Worm (Caenorhabditis elegans) whole organism, L3 larva: ENCODE measurements around the gene T23B5.6.
A peak's percentile ranks its signal among the peaks of the same experiment; 100 is the strongest.
"Not testable (repeated sequence)": the region's sequence is repeated elsewhere in the genome, so short reads cannot be mapped to it uniquely, and the experiment has no call there.

Experiments used
- R02D3.7 ChIP-seq: fragments of 150-350 bp; optimal IDR thresholded peaks from 2 replicates; lab custom pipeline; 2014; ENCODE audit warnings: missing biosample characterization, missing genetic modification characterization
- aly-2 ChIP-seq: fragments of 150-350 bp; optimal IDR thresholded peaks from 2 replicates; lab custom pipeline; 2014; ENCODE audit warnings: missing biosample characterization, missing genetic modification characterization
- ceh-28 ChIP-seq: fragments of 150-350 bp; optimal IDR thresholded peaks from 2 replicates; lab custom pipeline; 2014; ENCODE audit warnings: missing biosample characterization, missing genetic modification reagents, missing genetic modification characterization
- ceh-82 ChIP-seq: fragments of 150-350 bp; optimal IDR thresholded peaks from 2 replicates; lab custom pipeline; 2014; ENCODE audit warnings: missing biosample characterization, missing genetic modification characterization
- ceh-9 ChIP-seq: sonication (generic microtip); optimal IDR thresholded peaks from 2 replicates; lab custom pipeline; 2018; ENCODE audit warnings: missing biosample characterization, missing genetic modification characterization
- daf-12 ChIP-seq: fragments of 150-350 bp; optimal IDR thresholded peaks from 2 replicates; lab custom pipeline; 2014; ENCODE audit warnings: missing biosample characterization, missing genetic modification reagents, missing genetic modification characterization
- egl-5 ChIP-seq: fragments of 150-350 bp; optimal IDR thresholded peaks from 2 replicates; lab custom pipeline; 2017; ENCODE audit warnings: missing biosample characterization, missing genetic modification reagents, missing genetic modification characterization, inconsistent platforms
- elt-2 ChIP-seq: sonication (generic microtip); optimal IDR thresholded peaks from 2 replicates; lab custom pipeline; 2016; ENCODE audit warnings: missing genetic modification reagents, mild to moderate bottlenecking, missing genetic modification characterization, missing compliant biosample characterization
- fkh-10 ChIP-seq: sonication (generic microtip); optimal IDR thresholded peaks from 2 replicates; lab custom pipeline; 2017; ENCODE audit warnings: missing biosample characterization, missing genetic modification reagents, missing genetic modification characterization
- fos-1 ChIP-seq: fragments of 150-350 bp; optimal IDR thresholded peaks from 2 replicates; lab custom pipeline; 2014; ENCODE audit warnings: missing biosample characterization, missing genetic modification characterization
- hmg-11 ChIP-seq: sonication (generic microtip); optimal IDR thresholded peaks from 2 replicates; lab custom pipeline; 2016; ENCODE audit warnings: missing genetic modification characterization, missing compliant biosample characterization
- jun-1 ChIP-seq: fragments of 150-350 bp; optimal IDR thresholded peaks from 2 replicates; lab custom pipeline; 2014; ENCODE audit warnings: missing biosample characterization, missing genetic modification reagents, missing genetic modification characterization
- lin-15B ChIP-seq: fragments of 150-350 bp; optimal IDR thresholded peaks from 2 replicates; lab custom pipeline; 2014; ENCODE audit warnings: missing biosample characterization, missing genetic modification characterization
- lin-39 ChIP-seq: fragments of 150-350 bp; optimal IDR thresholded peaks from 2 replicates; lab custom pipeline; 2018; ENCODE audit warnings: missing biosample characterization, missing genetic modification reagents, missing genetic modification characterization
- nfya-1 ChIP-seq: sonication (generic microtip); optimal IDR thresholded peaks from 2 replicates; lab custom pipeline; 2017; ENCODE audit warnings: missing genetic modification characterization, mild to moderate bottlenecking, missing compliant biosample characterization, antibody characterized with exemption, moderate library complexity; ENCODE audit not compliant: insufficient read depth
- nhr-23 ChIP-seq: fragments of 150-350 bp; optimal IDR thresholded peaks from 2 replicates; lab custom pipeline; 2014; ENCODE audit warnings: missing biosample characterization, missing genetic modification reagents, missing genetic modification characterization
- nhr-25 ChIP-seq: sonication (generic microtip); optimal IDR thresholded peaks from 2 replicates; lab custom pipeline; 2017; ENCODE audit warnings: missing biosample characterization, missing genetic modification characterization
- nhr-28 ChIP-seq: fragments of 150-350 bp; optimal IDR thresholded peaks from 2 replicates; lab custom pipeline; 2014; ENCODE audit warnings: missing biosample characterization, missing genetic modification characterization
- nhr-77 ChIP-seq: fragments of 150-350 bp; optimal IDR thresholded peaks from 2 replicates; lab custom pipeline; 2014; ENCODE audit warnings: missing biosample characterization, missing genetic modification characterization
- pha-4 ChIP-seq: fragments of 150-350 bp; optimal IDR thresholded peaks from 2 replicates; lab custom pipeline; 2014; ENCODE audit warnings: missing biosample characterization, missing genetic modification reagents, missing genetic modification characterization
- pqm-1 ChIP-seq: fragments of 150-350 bp; optimal IDR thresholded peaks from 2 replicates; lab custom pipeline; 2017; ENCODE audit warnings: missing biosample characterization, missing genetic modification characterization, inconsistent platforms
- skn-1 ChIP-seq: fragments of 150-350 bp; optimal IDR thresholded peaks from 2 replicates; lab custom pipeline; 2014; ENCODE audit warnings: missing biosample characterization, missing genetic modification characterization
- snpc-4 ChIP-seq: fragments of 150-350 bp; optimal IDR thresholded peaks from 2 replicates; lab custom pipeline; 2014; ENCODE audit warnings: missing biosample characterization, missing genetic modification characterization
- zag-1 ChIP-seq: fragments of 150-350 bp; optimal IDR thresholded peaks from 2 replicates; lab custom pipeline; 2014; ENCODE audit warnings: missing biosample characterization, missing genetic modification characterization
- ztf-11 ChIP-seq: fragments of 150-350 bp; optimal IDR thresholded peaks from 2 replicates; lab custom pipeline; 2014; ENCODE audit warnings: missing biosample characterization, missing genetic modification characterization
- ztf-4 ChIP-seq: fragments of 150-350 bp; optimal IDR thresholded peaks from 2 replicates; lab custom pipeline; 2014; ENCODE audit warnings: missing biosample characterization, missing genetic modification characterization

Gene T23B5.6

DNA sequence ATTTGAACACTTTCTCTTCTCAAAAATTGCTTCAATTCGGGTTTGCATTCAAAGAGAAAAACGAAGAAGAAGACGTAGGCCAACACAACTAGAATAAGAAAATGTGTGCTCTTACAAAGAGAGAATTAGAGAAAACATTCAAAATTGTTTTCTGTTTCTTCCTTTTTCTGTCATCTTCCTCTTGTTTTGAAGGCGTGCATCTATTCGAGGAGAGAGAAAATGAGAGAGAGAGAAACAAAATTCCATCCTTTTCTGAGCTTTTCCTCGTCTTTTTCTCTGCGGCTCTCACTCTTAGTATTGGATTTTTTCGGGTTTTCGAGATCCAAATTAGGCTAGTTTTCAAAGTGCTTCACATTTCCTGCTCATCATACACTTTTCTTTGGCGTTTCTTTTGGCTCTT, 25.5 kb downstream of the T23B5.6 start:
- TF ChIP-seq lin-39 (tag; lab: Kevin White, UChicago) = peak; percentile 1
- TF ChIP-seq fos-1 (tag; lab: Kevin White, UChicago) = no peak
- TF ChIP-seq pqm-1 = no peak
- TF ChIP-seq nfya-1 (tag; lab: Kevin White, UChicago) = peak; percentile 73
- TF ChIP-seq fkh-10 (GFP tag; lab: Kevin White, UChicago) = peak; percentile 92
- peak; percentile 10 for TF ChIP-seq snpc-4 (tag; lab: Kevin White, UChicago)
- TF ChIP-seq ztf-4 (tag; lab: Kevin White, UChicago) = no peak
- TF ChIP-seq hmg-11 (tag; lab: Kevin White, UChicago) = peak; percentile 41
- TF ChIP-seq lin-15B (tag; lab: Kevin White, UChicago) = peak; percentile 62
- TF ChIP-seq R02D3.7 (tag; lab: Kevin White, UChicago) = no peak
- TF ChIP-seq ceh-9 (tag; lab: Kevin White, UChicago) = no peak
- no peak for TF ChIP-seq ceh-28

DNA sequence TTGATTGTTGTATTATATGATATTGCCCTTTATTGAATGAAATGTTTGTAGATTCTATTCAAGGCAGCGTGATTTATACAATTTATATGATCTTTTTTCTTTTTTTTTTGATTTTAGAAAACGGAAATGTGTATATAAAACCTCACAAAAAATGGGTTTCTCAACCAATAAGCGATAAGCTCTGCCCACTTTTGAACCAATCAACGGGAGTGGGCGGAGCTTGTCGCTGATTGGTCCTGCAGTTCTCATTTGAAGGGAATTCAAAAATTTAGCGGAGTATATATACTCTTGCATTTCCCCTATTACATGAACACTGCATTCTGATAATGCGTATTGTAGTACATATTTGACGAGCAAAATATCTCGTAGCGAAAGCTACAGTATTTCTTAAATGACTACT, 26.4 kb downstream of the T23B5.6 start:
- TF ChIP-seq pqm-1 (no peak), nfya-1 (tag; lab: Kevin White, UChicago) (peak; percentile 92), fos-1 (tag; lab: Kevin White, UChicago) (no peak)

DNA sequence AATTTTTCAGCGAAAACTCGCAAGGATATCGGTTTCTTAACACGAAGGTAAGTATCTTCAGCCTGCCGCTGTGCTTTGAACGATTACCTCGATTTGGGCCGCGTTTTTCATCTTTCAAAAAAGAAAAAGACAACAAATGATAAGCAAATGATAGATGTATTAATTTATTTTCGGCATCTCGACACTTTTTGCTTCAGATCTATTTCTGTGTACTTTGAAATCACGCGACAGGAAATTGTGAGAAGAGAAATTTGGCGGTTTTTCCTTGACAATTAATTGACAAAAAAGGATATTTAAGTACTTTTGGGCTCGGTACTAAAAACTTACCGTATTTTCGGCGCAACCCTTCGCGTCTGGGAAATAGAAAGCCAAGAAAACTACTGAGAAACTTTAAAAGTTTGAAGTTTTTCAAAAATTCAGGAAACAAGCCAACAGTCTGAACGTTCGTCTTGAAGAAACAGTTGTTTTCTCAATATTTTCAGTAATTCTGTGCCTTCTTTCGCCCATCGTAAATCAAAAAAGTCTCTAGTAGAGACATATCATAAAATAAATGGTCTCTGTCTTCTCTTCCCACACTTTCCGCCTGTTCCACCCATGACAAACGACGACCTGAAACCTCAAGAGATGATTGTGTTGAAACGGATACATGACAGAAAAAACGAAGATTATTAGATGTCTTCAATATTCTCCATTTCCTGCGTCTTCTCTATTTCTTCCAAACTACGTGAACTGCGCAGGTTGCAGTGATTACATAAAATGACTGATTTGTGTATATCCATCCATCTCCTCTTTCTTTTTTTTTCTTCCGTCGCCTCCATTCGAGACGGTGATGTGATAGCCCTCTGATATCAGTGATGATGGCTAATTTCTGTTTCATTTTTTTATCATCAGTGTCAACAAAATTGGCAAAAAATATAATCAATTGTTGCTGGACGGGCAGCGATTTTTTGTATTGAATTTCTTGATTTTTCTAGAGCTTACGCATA, 35.9 kb downstream of the T23B5.6 start:
- TF ChIP-seq nhr-23 (tag; lab: Kevin White, UChicago) (peak; percentile 14), zag-1 (no peak)

DNA sequence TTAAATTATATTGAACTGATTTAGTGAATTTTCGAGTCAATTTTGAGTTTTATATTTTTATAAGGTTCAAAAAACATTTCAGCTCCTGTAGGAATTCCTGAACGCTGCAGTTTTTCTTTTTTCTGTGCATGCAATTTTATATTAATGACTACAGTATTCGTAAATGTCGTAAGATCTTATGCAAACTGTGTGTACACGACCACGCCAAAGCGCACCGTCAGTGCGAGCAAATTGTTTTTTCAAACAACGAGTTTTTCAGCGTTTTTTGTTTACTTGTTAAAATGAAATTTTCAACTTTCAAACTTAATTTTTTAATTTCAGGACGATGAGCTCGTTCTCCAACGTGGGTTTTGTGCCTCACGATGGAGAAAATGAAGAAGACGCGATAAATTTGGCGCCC, 36.9 kb downstream of the T23B5.6 start, which contains the start of gene vha-7:
Gene vha-7 (plus strand): TSS at position 326 of the 400 bp plus-strand sequence.
- TF ChIP-seq jun-1 (tag; lab: Kevin White, UChicago) = no peak
- no peak for TF ChIP-seq daf-12 (tag; lab: Kevin White, UChicago)
- TF ChIP-seq elt-2 = no peak

DNA sequence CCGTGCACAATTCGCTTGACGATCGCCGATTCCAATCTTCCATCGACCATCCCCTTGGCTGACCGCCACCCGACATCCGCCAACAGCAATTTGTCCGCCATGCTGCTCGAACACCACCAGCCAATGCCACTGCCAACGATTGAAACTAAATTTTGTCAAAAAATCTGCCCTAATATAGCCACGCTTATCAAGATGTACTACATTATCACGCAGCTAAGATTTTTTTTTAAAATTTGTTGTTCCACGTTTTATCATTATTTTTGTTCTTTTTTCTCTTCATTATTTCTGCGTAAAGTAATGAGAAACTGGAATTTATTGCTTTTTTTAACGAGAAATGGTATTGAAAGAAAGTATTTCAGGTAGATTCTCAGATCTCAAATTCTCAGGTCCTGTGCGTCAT, 37.7 kb downstream of the T23B5.6 start, which contains the start of gene C26H9A.3:
Gene C26H9A.3 (minus strand): TSS at position 101 of the 400 bp plus-strand sequence.
- not testable (repeated sequence) for TF ChIP-seq skn-1 (tag; lab: Kevin White, UChicago); R02D3.7 (tag; lab: Kevin White, UChicago); aly-2
- TF ChIP-seq, all 47 proteins: peak for 0; not testable (repeated sequence) for 47

DNA sequence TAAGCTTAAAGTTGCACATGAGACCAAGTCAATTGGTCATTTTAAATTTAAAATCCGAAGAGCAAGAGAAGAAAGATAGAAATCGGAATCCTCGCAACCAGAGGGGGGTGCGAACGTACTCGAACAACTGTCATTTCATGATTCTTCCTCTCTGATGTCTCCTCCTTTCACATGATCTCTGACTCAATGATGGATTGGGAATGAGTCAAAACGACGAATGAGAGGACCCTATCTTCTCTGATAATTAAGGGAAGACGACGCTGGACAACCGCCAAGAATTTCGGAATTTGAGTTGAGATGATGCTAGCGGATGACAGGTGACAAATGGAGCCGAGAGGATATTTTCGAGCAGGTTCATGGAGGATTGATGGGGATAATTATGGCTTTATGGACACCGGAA, 39.7 kb downstream of the T23B5.6 start:
- TF ChIP-seq nhr-28 (tag; lab: Kevin White, UChicago) (no peak), nhr-77 (no peak), egl-5 (tag; lab: Kevin White, UChicago) (peak; percentile 75), nfya-1 (tag; lab: Kevin White, UChicago) (peak; percentile 41), lin-39 (tag; lab: Kevin White, UChicago) (peak; percentile 60)

DNA sequence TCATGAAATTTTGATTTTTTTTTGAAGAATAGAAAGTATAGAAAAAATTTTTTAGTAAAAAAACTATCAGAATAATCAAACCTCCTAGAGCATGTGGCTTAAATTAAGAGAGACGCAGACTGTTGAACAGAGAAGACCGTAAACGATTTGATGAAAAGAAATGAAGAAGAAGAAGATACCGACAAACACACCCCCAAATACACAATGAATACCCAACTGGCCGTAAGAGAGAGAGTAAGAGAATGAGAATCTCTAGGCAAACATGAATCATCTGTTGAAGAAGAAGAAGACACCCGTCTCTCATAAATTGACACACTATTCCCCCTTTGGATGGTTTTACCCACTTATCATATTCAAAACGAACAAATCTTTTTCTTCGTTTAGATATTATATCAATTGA, 43.2 kb downstream of the T23B5.6 start:
- TF ChIP-seq nhr-25 = peak; percentile 38
- no peak for TF ChIP-seq fkh-10 (GFP tag; lab: Kevin White, UChicago)
- TF ChIP-seq ztf-11 (tag; lab: Kevin White, UChicago) = no peak
- peak; percentile 21 for TF ChIP-seq nfya-1 (tag; lab: Kevin White, UChicago)
- TF ChIP-seq ceh-82 (tag; lab: Kevin White, UChicago) = no peak
- TF ChIP-seq pha-4 (tag; lab: Kevin White, UChicago) = peak; percentile 23
- TF ChIP-seq nhr-23 (tag; lab: Kevin White, UChicago) = peak; percentile 29
